Fruit fly (Drosophila melanogaster) whole organism, wandering third instar larva: Measurements from ENCODE around the gene CG34296.

ENCODE experiments used
- Abd-B ChIP-seq: fragments of >200 bp; optimal IDR thresholded peaks from 2 replicates; lab custom pipeline; 2017; ENCODE audit warnings: missing biosample characterization, missing genetic modification characterization
- CG32264 ChIP-seq: fragments of 200-800 bp; sonication (Bioruptor generic); optimal IDR thresholded peaks from 2 replicates; lab custom pipeline; 2016; ENCODE audit warnings: missing biosample characterization, missing genetic modification characterization
- CG9705 ChIP-seq: fragments of 200-800 bp; sonication (Bioruptor generic); optimal IDR thresholded peaks from 2 replicates; lab custom pipeline; 2018; ENCODE audit warnings: missing biosample characterization, mild to moderate bottlenecking, missing genetic modification characterization
- CrebA ChIP-seq: fragments of 200-800 bp; sonication (Bioruptor generic); optimal IDR thresholded peaks from 2 replicates; lab custom pipeline; 2016; ENCODE audit warnings: missing biosample characterization, mild to moderate bottlenecking, missing genetic modification characterization, borderline replicate concordance
- Dfd ChIP-seq: fragments of >200 bp; optimal IDR thresholded peaks from 2 replicates; lab custom pipeline; 2017; ENCODE audit warnings: missing biosample characterization, missing genetic modification characterization
- Dif ChIP-seq: fragments of 200-275, 200-300 bp; sonication (Bioruptor generic); optimal IDR thresholded peaks from 2 replicates; lab custom pipeline; 2018; ENCODE audit warnings: missing biosample characterization, missing genetic modification characterization; ENCODE audit not compliant: partially characterized antibody
- GATAd ChIP-seq: sonication (Bioruptor generic); optimal IDR thresholded peaks from 2 replicates; lab custom pipeline; 2016; ENCODE audit warnings: missing biosample characterization, missing genetic modification characterization
- HLH106 ChIP-seq: fragments of 200-800 bp; optimal IDR thresholded peaks from 3 replicates; lab custom pipeline; 2019; ENCODE audit warnings: missing biosample characterization, mild to moderate bottlenecking, missing genetic modification characterization, moderate library complexity
- Hnf4 ChIP-seq: fragments of 200-800 bp; sonication (Bioruptor generic); optimal IDR thresholded peaks from 2 replicates; lab custom pipeline; 2016; ENCODE audit warnings: missing biosample characterization, mild to moderate bottlenecking, missing genetic modification characterization
- Hr78 ChIP-seq: fragments of >200 bp; optimal IDR thresholded peaks from 2 replicates; lab custom pipeline; 2017; ENCODE audit warnings: missing biosample characterization, missing genetic modification characterization
- Hr83 ChIP-seq: fragments of 200-300 bp; sonication (Bioruptor generic); optimal IDR thresholded peaks from 2 replicates; lab custom pipeline; 2016; ENCODE audit warnings: missing biosample characterization, mild to moderate bottlenecking, missing genetic modification characterization, moderate library complexity; ENCODE audit not compliant: poor library complexity, severe bottlenecking
- Jra ChIP-seq: sonication (Bioruptor generic); optimal IDR thresholded peaks from 2 replicates; lab custom pipeline; 2016; ENCODE audit warnings: missing biosample characterization, missing genetic modification characterization
- Mio ChIP-seq: sonication (Bioruptor generic); optimal IDR thresholded peaks from 2 replicates; lab custom pipeline; 2016; ENCODE audit warnings: missing biosample characterization, missing genetic modification characterization
- Myc ChIP-seq: fragments of >200 bp; optimal IDR thresholded peaks from 2 replicates; lab custom pipeline; 2017
- N ChIP-seq: fragments of >200 bp; optimal IDR thresholded peaks from 2 replicates; lab custom pipeline; 2018; ENCODE audit warnings: missing biosample characterization, missing external identifiers, missing genetic modification characterization
- OdsH ChIP-seq: fragments of 200-800 bp; sonication (Bioruptor generic); optimal IDR thresholded peaks from 2 replicates; lab custom pipeline; 2016; ENCODE audit warnings: missing biosample characterization, mild to moderate bottlenecking, missing genetic modification characterization
- Rel ChIP-seq, 2 experiments: fragments of 200-800 bp; sonication (Bioruptor generic) in 1 of 2; optimal IDR thresholded peaks; 2 replicates in 1 of 2; 3 replicates in 1 of 2; lab custom pipeline; 2016 to 2019; ENCODE audit warnings: mild to moderate bottlenecking in 2 of 2, missing biosample characterization in 2 of 2, missing genetic modification characterization in 2 of 2, moderate library complexity in 1 of 2
- Sp1 ChIP-seq: fragments of 200-800 bp; sonication (Bioruptor generic); optimal IDR thresholded peaks from 3 replicates; lab custom pipeline; 2019; ENCODE audit warnings: missing biosample characterization, mild to moderate bottlenecking, missing genetic modification characterization, moderate library complexity
- Vsx2 ChIP-seq: fragments of 200-300, 225-300 bp; sonication (Bioruptor generic); optimal IDR thresholded peaks from 2 replicates; lab custom pipeline; 2018; ENCODE audit warnings: missing biosample characterization, missing genetic modification characterization; ENCODE audit not compliant: partially characterized antibody
- br ChIP-seq: fragments of 200-800 bp; sonication (Bioruptor generic); optimal IDR thresholded peaks from 2 replicates; lab custom pipeline; 2016; ENCODE audit warnings: missing biosample characterization, missing genetic modification characterization
- brk ChIP-seq: fragments of 200-800 bp; sonication (Bioruptor generic); optimal IDR thresholded peaks from 2 replicates; lab custom pipeline; 2016; ENCODE audit warnings: missing biosample characterization, mild to moderate bottlenecking, missing genetic modification characterization
- dl ChIP-seq, 2 experiments: fragments of 175-275, 200-275 bp in 1 of 2; fragments of 200-275 bp in 1 of 2; sonication (Bioruptor generic); optimal IDR thresholded peaks; lab custom pipeline; 2018; ENCODE audit warnings: mild to moderate bottlenecking in 2 of 2, missing biosample characterization in 2 of 2, missing genetic modification characterization in 2 of 2, moderate library complexity in 2 of 2; ENCODE audit not compliant: partially characterized antibody in 2 of 2, insufficient read depth in 1 of 2
- dmrt93B ChIP-seq: fragments of 200-800 bp; sonication (Bioruptor generic); optimal IDR thresholded peaks from 2 replicates; lab custom pipeline; 2018; ENCODE audit warnings: missing biosample characterization, mild to moderate bottlenecking, missing genetic modification characterization
- dsf ChIP-seq: sonication (Bioruptor generic); optimal IDR thresholded peaks from 2 replicates; lab custom pipeline; 2016; ENCODE audit warnings: missing biosample characterization, missing genetic modification characterization, borderline replicate concordance
- ey ChIP-seq: fragments of 200-800 bp; sonication (Bioruptor generic); optimal IDR thresholded peaks from 2 replicates; lab custom pipeline; 2016; ENCODE audit warnings: missing biosample characterization, missing genetic modification characterization
- foxo ChIP-seq, 2 experiments: fragments of 200-800 bp; sonication (Bioruptor generic); optimal IDR thresholded peaks; 2 replicates in 1 of 2; 3 replicates in 1 of 2; lab custom pipeline; 2016 to 2017; ENCODE audit warnings: missing biosample characterization in 2 of 2, missing genetic modification characterization in 2 of 2
- fru ChIP-seq: fragments of 200-800 bp; sonication (Bioruptor generic); optimal IDR thresholded peaks from 3 replicates; lab custom pipeline; 2016; ENCODE audit warnings: missing biosample characterization, mild to moderate bottlenecking, missing genetic modification characterization
- h ChIP-seq: fragments of 200-800 bp; sonication (Bioruptor generic); optimal IDR thresholded peaks from 3 replicates; lab custom pipeline; 2016; ENCODE audit warnings: missing biosample characterization, mild to moderate bottlenecking, missing genetic modification characterization
- jim ChIP-seq: fragments of 175-275, 200-325 bp; sonication (Bioruptor generic); optimal IDR thresholded peaks from 2 replicates; lab custom pipeline; 2016; ENCODE audit warnings: missing biosample characterization, mild to moderate bottlenecking, missing genetic modification characterization
- lola ChIP-seq: fragments of >200 bp; optimal IDR thresholded peaks from 2 replicates; lab custom pipeline; 2017; ENCODE audit warnings: missing biosample characterization, missing genetic modification characterization
- pan ChIP-seq: fragments of >200 bp; optimal IDR thresholded peaks from 2 replicates; lab custom pipeline; 2017
- psq ChIP-seq: fragments of 200-800 bp; sonication (Bioruptor generic); optimal IDR thresholded peaks from 3 replicates; lab custom pipeline; 2017; ENCODE audit warnings: missing biosample characterization, mild to moderate bottlenecking, missing genetic modification characterization, moderate library complexity
- rgr ChIP-seq: fragments of 200-800 bp; sonication (Bioruptor generic); optimal IDR thresholded peaks from 3 replicates; lab custom pipeline; 2016; ENCODE audit warnings: missing biosample characterization, mild to moderate bottlenecking, missing genetic modification characterization
- sage ChIP-seq: fragments of 200-800 bp; sonication (Bioruptor generic); optimal IDR thresholded peaks from 2 replicates; lab custom pipeline; 2016; ENCODE audit warnings: missing biosample characterization, mild to moderate bottlenecking, missing genetic modification characterization
- sv ChIP-seq: fragments of 200-800 bp; sonication (Bioruptor generic); optimal IDR thresholded peaks from 3 replicates; lab custom pipeline; 2016; ENCODE audit warnings: missing biosample characterization, missing genetic modification characterization
- tai ChIP-seq: sonication (Bioruptor generic); optimal IDR thresholded peaks from 2 replicates; lab custom pipeline; 2016; ENCODE audit warnings: missing biosample characterization, missing genetic modification characterization
- usp ChIP-seq: fragments of >200 bp; optimal IDR thresholded peaks from 2 replicates; lab custom pipeline; 2017; ENCODE audit warnings: missing biosample characterization, missing genetic modification characterization
- woc ChIP-seq: sonication (Bioruptor generic); optimal IDR thresholded peaks from 2 replicates; lab custom pipeline; 2016; ENCODE audit warnings: missing biosample characterization, mild to moderate bottlenecking, missing genetic modification characterization

CG34296 gene

dm6 chr3R:29716782-29717317, 5.5 kb upstream of the CG34296 start, which contains the start of gene Obp99b:
Obp99b (minus strand) TSS chr3R:29716896.
- TF ChIP-seq jim (GFP tag; lab: Kevin White, UChicago) (no peak), woc (no peak), usp (no peak), Hr78 (GFP tag; lab: Kevin White, UChicago) (no peak), Hr83 (GFP tag; lab: Kevin White, UChicago) (no peak), h (GFP tag; lab: Kevin White, UChicago) (peak; percentile 28), sv (GFP tag; lab: Kevin White, UChicago) (no peak), OdsH (peak; percentile 35), psq (GFP tag; lab: Kevin White, UChicago) (no peak), Vsx2 (GFP tag; lab: Kevin White, UChicago) (no peak), Dif (no peak), HLH106 (tag; lab: Kevin White, UChicago) (peak; percentile 4), GATAd (GFP tag; lab: Kevin White, UChicago) (peak; percentile 31), Mio (no peak), Dfd (GFP tag; lab: Kevin White, UChicago) (no peak), br (GFP tag; lab: Kevin White, UChicago) (peak; percentile 49), foxo (GFP tag; optimal IDR thresholded peaks at IDR 0.05; lab: Kevin White, UChicago) (peak in 1 of 2 experiments; percentile 49), sage (GFP tag; lab: Kevin White, UChicago) (no peak), Hnf4 (GFP tag; lab: Kevin White, UChicago) (peak; percentile 24), dl (GFP tag; optimal IDR thresholded peaks at IDR 0.05; lab: Kevin White, UChicago; ENCODE audit: insufficient read depth in 1 of 2, partially characterized antibody in 2 of 2) (no peak), ey (GFP tag; lab: Kevin White, UChicago) (no peak), Myc (lab: Kevin White, UChicago) (no peak), fru (peak; percentile 16), tai (GFP tag; lab: Kevin White, UChicago) (no peak), CG9705 (GFP tag; lab: Kevin White, UChicago) (peak; percentile 37), Rel (GFP tag; optimal IDR thresholded peaks at IDR 0.05; lab: Kevin White, UChicago) (no peak), Rel (tag; optimal IDR thresholded peaks at IDR 0.05; lab: Kevin White, UChicago) (no peak), rgr (peak; percentile 38), dsf (GFP tag; lab: Kevin White, UChicago) (no peak), Jra (GFP tag; lab: Kevin White, UChicago) (no peak), Abd-B (GFP tag; lab: Kevin White, UChicago) (no peak), lola (no peak), N (GFP tag; lab: Kevin White, UChicago) (no peak), Sp1 (GFP tag; lab: Kevin White, UChicago) (peak; percentile 36), CrebA (GFP tag; lab: Kevin White, UChicago) (no peak), CG32264 (no peak), pan (lab: Kevin White, UChicago) (no peak), dmrt93B (GFP tag; lab: Kevin White, UChicago) (no peak), brk (no peak)

- no peak for TF ChIP-seq foxo (GFP tag; optimal IDR thresholded peaks at IDR 0.05; lab: Kevin White, UChicago)
- no peak for TF ChIP-seq jim (GFP tag; lab: Kevin White, UChicago)
- no peak for TF ChIP-seq h (GFP tag; lab: Kevin White, UChicago)
- no peak for TF ChIP-seq Vsx2 (GFP tag; lab: Kevin White, UChicago)
- no peak for TF ChIP-seq psq (GFP tag; lab: Kevin White, UChicago)
These were observed 4.8 kb upstream of the CG34296 start for dm6 chr3R:29717519-29717918.

DNA sequence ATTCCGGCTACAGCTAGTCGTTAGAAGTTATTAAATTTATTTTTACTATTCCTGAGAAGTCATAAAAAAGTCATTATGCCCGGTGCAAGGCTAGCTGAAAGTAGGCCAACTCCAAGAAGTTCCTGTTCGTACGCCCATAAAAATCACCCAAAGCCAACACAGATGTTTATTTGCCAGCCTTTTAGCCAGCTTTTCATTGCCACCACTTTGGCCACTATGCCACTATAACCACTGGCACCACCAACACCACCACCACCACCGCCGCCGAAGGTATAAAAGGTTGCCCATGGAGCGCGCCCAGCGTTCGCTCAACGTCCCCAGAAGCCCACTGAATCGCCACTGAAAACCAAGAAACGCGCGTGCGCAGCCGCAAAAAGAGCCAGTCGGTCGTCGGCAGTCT, 4.0 kb upstream of the CG34296 start, which contains the start of gene CG15506:
Gene CG15506, plus strand, starts transcription at position 301 of the 400 bp plus-strand sequence.
- TF ChIP-seq tai (GFP tag; lab: Kevin White, UChicago) (no peak), jim (GFP tag; lab: Kevin White, UChicago) (no peak), GATAd (GFP tag; lab: Kevin White, UChicago) (no peak), pan (lab: Kevin White, UChicago) (no peak), Vsx2 (GFP tag; lab: Kevin White, UChicago) (no peak), dl (GFP tag; optimal IDR thresholded peaks at IDR 0.05; lab: Kevin White, UChicago; ENCODE audit: insufficient read depth in 1 of 2, partially characterized antibody in 2 of 2) (no peak), Jra (GFP tag; lab: Kevin White, UChicago) (no peak), br (GFP tag; lab: Kevin White, UChicago) (no peak), Dfd (GFP tag; lab: Kevin White, UChicago) (no peak), Sp1 (GFP tag; lab: Kevin White, UChicago) (no peak), N (GFP tag; lab: Kevin White, UChicago) (no peak), rgr (no peak), usp (no peak), CG32264 (no peak), woc (no peak), HLH106 (tag; lab: Kevin White, UChicago) (no peak)
- TF ChIP-seq, all 38 proteins: peak for 0
